Fruit fly (Drosophila melanogaster) whole organism, wandering third instar larva: ENCODE results near the gene CG33630.

Experiments used
- CG32264 ChIP-seq: fragments of 200-800 bp; sonication (Bioruptor generic); optimal IDR thresholded peaks from 2 replicates; lab custom pipeline; 2016; ENCODE audit warnings: missing biosample characterization, missing genetic modification characterization
- CG9705 ChIP-seq: fragments of 200-800 bp; sonication (Bioruptor generic); optimal IDR thresholded peaks from 2 replicates; lab custom pipeline; 2018; ENCODE audit warnings: missing biosample characterization, mild to moderate bottlenecking, missing genetic modification characterization
- CrebA ChIP-seq: fragments of 200-800 bp; sonication (Bioruptor generic); optimal IDR thresholded peaks from 2 replicates; lab custom pipeline; 2016; ENCODE audit warnings: missing biosample characterization, mild to moderate bottlenecking, missing genetic modification characterization, borderline replicate concordance
- Dif ChIP-seq: fragments of 200-275, 200-300 bp; sonication (Bioruptor generic); optimal IDR thresholded peaks from 2 replicates; lab custom pipeline; 2018; ENCODE audit warnings: missing biosample characterization, missing genetic modification characterization; ENCODE audit not compliant: partially characterized antibody
- GATAd ChIP-seq: sonication (Bioruptor generic); optimal IDR thresholded peaks from 2 replicates; lab custom pipeline; 2016; ENCODE audit warnings: missing biosample characterization, missing genetic modification characterization
- HLH106 ChIP-seq: fragments of 200-800 bp; optimal IDR thresholded peaks from 3 replicates; lab custom pipeline; 2019; ENCODE audit warnings: missing biosample characterization, mild to moderate bottlenecking, missing genetic modification characterization, moderate library complexity
- Hnf4 ChIP-seq: fragments of 200-800 bp; sonication (Bioruptor generic); optimal IDR thresholded peaks from 2 replicates; lab custom pipeline; 2016; ENCODE audit warnings: missing biosample characterization, mild to moderate bottlenecking, missing genetic modification characterization
- Hr83 ChIP-seq: fragments of 200-300 bp; sonication (Bioruptor generic); optimal IDR thresholded peaks from 2 replicates; lab custom pipeline; 2016; ENCODE audit warnings: missing biosample characterization, mild to moderate bottlenecking, missing genetic modification characterization, moderate library complexity; ENCODE audit not compliant: poor library complexity, severe bottlenecking
- Jra ChIP-seq: sonication (Bioruptor generic); optimal IDR thresholded peaks from 2 replicates; lab custom pipeline; 2016; ENCODE audit warnings: missing biosample characterization, missing genetic modification characterization
- Mio ChIP-seq: sonication (Bioruptor generic); optimal IDR thresholded peaks from 2 replicates; lab custom pipeline; 2016; ENCODE audit warnings: missing biosample characterization, missing genetic modification characterization
- Myc ChIP-seq: fragments of >200 bp; optimal IDR thresholded peaks from 2 replicates; lab custom pipeline; 2017
- OdsH ChIP-seq: fragments of 200-800 bp; sonication (Bioruptor generic); optimal IDR thresholded peaks from 2 replicates; lab custom pipeline; 2016; ENCODE audit warnings: missing biosample characterization, mild to moderate bottlenecking, missing genetic modification characterization
- Rel ChIP-seq, 2 experiments: fragments of 200-800 bp; sonication (Bioruptor generic) in 1 of 2; optimal IDR thresholded peaks; 2 replicates in 1 of 2; 3 replicates in 1 of 2; lab custom pipeline; 2016 to 2019; ENCODE audit warnings: mild to moderate bottlenecking in 2 of 2, missing biosample characterization in 2 of 2, missing genetic modification characterization in 2 of 2, moderate library complexity in 1 of 2
- Sp1 ChIP-seq: fragments of 200-800 bp; sonication (Bioruptor generic); optimal IDR thresholded peaks from 3 replicates; lab custom pipeline; 2019; ENCODE audit warnings: missing biosample characterization, mild to moderate bottlenecking, missing genetic modification characterization, moderate library complexity
- Vsx2 ChIP-seq: fragments of 200-300, 225-300 bp; sonication (Bioruptor generic); optimal IDR thresholded peaks from 2 replicates; lab custom pipeline; 2018; ENCODE audit warnings: missing biosample characterization, missing genetic modification characterization; ENCODE audit not compliant: partially characterized antibody
- br ChIP-seq: fragments of 200-800 bp; sonication (Bioruptor generic); optimal IDR thresholded peaks from 2 replicates; lab custom pipeline; 2016; ENCODE audit warnings: missing biosample characterization, missing genetic modification characterization
- brk ChIP-seq: fragments of 200-800 bp; sonication (Bioruptor generic); optimal IDR thresholded peaks from 2 replicates; lab custom pipeline; 2016; ENCODE audit warnings: missing biosample characterization, mild to moderate bottlenecking, missing genetic modification characterization
- dl ChIP-seq, 2 experiments: fragments of 175-275, 200-275 bp in 1 of 2; fragments of 200-275 bp in 1 of 2; sonication (Bioruptor generic); optimal IDR thresholded peaks; lab custom pipeline; 2018; ENCODE audit warnings: mild to moderate bottlenecking in 2 of 2, missing biosample characterization in 2 of 2, missing genetic modification characterization in 2 of 2, moderate library complexity in 2 of 2; ENCODE audit not compliant: partially characterized antibody in 2 of 2, insufficient read depth in 1 of 2
- dsf ChIP-seq: sonication (Bioruptor generic); optimal IDR thresholded peaks from 2 replicates; lab custom pipeline; 2016; ENCODE audit warnings: missing biosample characterization, missing genetic modification characterization, borderline replicate concordance
- foxo ChIP-seq, 2 experiments: fragments of 200-800 bp; sonication (Bioruptor generic); optimal IDR thresholded peaks; 2 replicates in 1 of 2; 3 replicates in 1 of 2; lab custom pipeline; 2016 to 2017; ENCODE audit warnings: missing biosample characterization in 2 of 2, missing genetic modification characterization in 2 of 2
- fru ChIP-seq: fragments of 200-800 bp; sonication (Bioruptor generic); optimal IDR thresholded peaks from 3 replicates; lab custom pipeline; 2016; ENCODE audit warnings: missing biosample characterization, mild to moderate bottlenecking, missing genetic modification characterization
- h ChIP-seq: fragments of 200-800 bp; sonication (Bioruptor generic); optimal IDR thresholded peaks from 3 replicates; lab custom pipeline; 2016; ENCODE audit warnings: missing biosample characterization, mild to moderate bottlenecking, missing genetic modification characterization
- jim ChIP-seq: fragments of 175-275, 200-325 bp; sonication (Bioruptor generic); optimal IDR thresholded peaks from 2 replicates; lab custom pipeline; 2016; ENCODE audit warnings: missing biosample characterization, mild to moderate bottlenecking, missing genetic modification characterization
- rgr ChIP-seq: fragments of 200-800 bp; sonication (Bioruptor generic); optimal IDR thresholded peaks from 3 replicates; lab custom pipeline; 2016; ENCODE audit warnings: missing biosample characterization, mild to moderate bottlenecking, missing genetic modification characterization
- sage ChIP-seq: fragments of 200-800 bp; sonication (Bioruptor generic); optimal IDR thresholded peaks from 2 replicates; lab custom pipeline; 2016; ENCODE audit warnings: missing biosample characterization, mild to moderate bottlenecking, missing genetic modification characterization
- sv ChIP-seq: fragments of 200-800 bp; sonication (Bioruptor generic); optimal IDR thresholded peaks from 3 replicates; lab custom pipeline; 2016; ENCODE audit warnings: missing biosample characterization, missing genetic modification characterization
- tai ChIP-seq: sonication (Bioruptor generic); optimal IDR thresholded peaks from 2 replicates; lab custom pipeline; 2016; ENCODE audit warnings: missing biosample characterization, missing genetic modification characterization
- woc ChIP-seq: sonication (Bioruptor generic); optimal IDR thresholded peaks from 2 replicates; lab custom pipeline; 2016; ENCODE audit warnings: missing biosample characterization, mild to moderate bottlenecking, missing genetic modification characterization

CG33630 gene

DNA sequence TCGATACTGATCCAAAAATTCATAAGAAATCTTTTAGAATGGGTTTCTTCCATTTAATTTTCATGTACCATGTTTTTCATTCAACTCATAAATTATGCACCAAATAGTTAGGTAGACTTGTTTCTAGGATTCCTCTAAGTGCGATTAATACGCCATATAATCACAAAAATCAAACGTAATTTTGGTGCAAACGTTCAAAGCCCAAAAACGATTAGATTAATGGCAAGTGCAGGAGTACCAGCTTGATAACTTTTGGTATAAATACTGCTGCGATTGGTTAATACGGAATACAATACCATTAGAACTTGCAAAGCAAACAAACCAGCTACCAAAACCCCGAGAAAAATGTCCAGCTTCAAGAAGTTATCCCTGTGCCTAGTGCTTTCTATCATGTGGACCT is 2.5 kb upstream of the CG33630 start, which contains the start of gene Npc2c:
Gene Npc2c (plus strand): TSS at position 301 of the 400 bp plus-strand sequence.
- TF ChIP-seq jim (GFP tag; lab: Kevin White, UChicago) (no peak), woc (GFP tag; lab: Kevin White, UChicago) (no peak), Sp1 (GFP tag; lab: Kevin White, UChicago) (no peak), Hr83 (GFP tag; lab: Kevin White, UChicago) (no peak), br (GFP tag; lab: Kevin White, UChicago) (no peak), Myc (lab: Kevin White, UChicago) (no peak), OdsH (no peak), rgr (no peak), sv (GFP tag; lab: Kevin White, UChicago) (no peak), Jra (no peak), foxo (GFP tag; optimal IDR thresholded peaks at IDR 0.05; lab: Kevin White, UChicago) (no peak), h (GFP tag; lab: Kevin White, UChicago) (no peak), CrebA (GFP tag; lab: Kevin White, UChicago) (no peak), HLH106 (tag; lab: Kevin White, UChicago) (no peak), CG9705 (no peak), Vsx2 (no peak)
- TF ChIP-seq, all 38 proteins: peak for 0

- TF ChIP-seq dsf (GFP tag; lab: Kevin White, UChicago): no peak
- TF ChIP-seq Vsx2: no peak
- TF ChIP-seq OdsH: no peak
- TF ChIP-seq rgr: no peak
- TF ChIP-seq h (GFP tag; lab: Kevin White, UChicago): no peak
- no peak for TF ChIP-seq jim (GFP tag; lab: Kevin White, UChicago)
- no peak for TF ChIP-seq sage
- TF ChIP-seq brk: no peak
- TF ChIP-seq Jra: no peak
- TF ChIP-seq fru (GFP tag; lab: Kevin White, UChicago): no peak
- TF ChIP-seq Hnf4 (GFP tag; lab: Kevin White, UChicago): no peak
- no peak for TF ChIP-seq Mio (GFP tag; lab: Kevin White, UChicago)
- no peak for TF ChIP-seq Sp1 (GFP tag; lab: Kevin White, UChicago)
- TF ChIP-seq HLH106 (tag; lab: Kevin White, UChicago): no peak
- no peak for TF ChIP-seq GATAd (GFP tag; lab: Kevin White, UChicago)
Observed at dm6 chr3R:10063707-10064106, 1.3 kb downstream of the CG33630 start, which contains the start of gene CG33631. Gene CG33631 (plus strand): TSS chr3R:10064007.

- TF ChIP-seq sv (GFP tag; lab: Kevin White, UChicago): no peak
- TF ChIP-seq Dif: no peak
- no peak for TF ChIP-seq CG32264 (GFP tag; lab: Kevin White, UChicago)
Observed at dm6 chr3R:10066470-10066869, 4.0 kb downstream of the CG33630 start, which contains the start of gene CG33783. Gene CG33783 (plus strand): TSS chr3R:10066770.

DNA sequence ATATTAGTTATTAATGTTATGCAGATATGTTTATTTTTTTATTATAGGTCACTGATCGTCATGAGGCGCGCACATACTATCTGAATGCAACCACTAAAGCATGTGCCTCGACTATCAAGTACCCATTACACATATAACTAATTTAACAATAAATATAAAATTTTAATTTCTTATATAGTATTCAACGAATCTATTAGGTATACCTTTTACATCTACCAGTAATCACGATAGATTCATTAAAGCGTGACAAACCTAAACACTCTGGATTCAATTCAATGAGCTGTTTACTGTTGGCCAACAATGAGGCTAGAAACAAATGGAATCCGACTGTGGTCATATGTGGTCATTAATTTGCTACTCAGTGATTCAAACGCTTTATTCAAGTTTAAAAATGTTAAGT is 5.2 kb downstream of the CG33630 start, which contains the start of gene CG33784:
Gene CG33784 (plus strand): TSS at position 301 of the 400 bp plus-strand sequence.
- TF ChIP-seq OdsH: no peak

DNA sequence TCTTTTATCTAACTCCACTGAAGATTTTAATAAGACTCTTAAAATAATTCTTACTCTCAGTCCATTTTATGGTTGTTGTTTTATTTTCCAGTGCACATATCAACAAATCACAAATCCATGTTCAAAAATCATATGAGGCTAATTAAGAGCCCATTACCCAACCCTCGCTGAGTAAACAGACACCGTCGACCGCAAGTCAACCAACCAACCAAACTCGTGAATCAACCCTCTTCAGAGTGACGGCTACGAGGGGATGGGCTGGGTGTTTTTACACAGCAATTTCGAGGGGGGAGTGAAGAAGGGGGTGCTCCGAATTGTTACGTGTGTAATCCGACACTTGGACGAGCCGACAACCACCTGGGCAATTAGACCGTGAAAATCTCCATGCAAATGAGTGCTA is 6.4 kb downstream of the CG33630 start:
- TF ChIP-seq tai (GFP tag; lab: Kevin White, UChicago) (no peak), Vsx2 (peak; percentile 92)

DNA sequence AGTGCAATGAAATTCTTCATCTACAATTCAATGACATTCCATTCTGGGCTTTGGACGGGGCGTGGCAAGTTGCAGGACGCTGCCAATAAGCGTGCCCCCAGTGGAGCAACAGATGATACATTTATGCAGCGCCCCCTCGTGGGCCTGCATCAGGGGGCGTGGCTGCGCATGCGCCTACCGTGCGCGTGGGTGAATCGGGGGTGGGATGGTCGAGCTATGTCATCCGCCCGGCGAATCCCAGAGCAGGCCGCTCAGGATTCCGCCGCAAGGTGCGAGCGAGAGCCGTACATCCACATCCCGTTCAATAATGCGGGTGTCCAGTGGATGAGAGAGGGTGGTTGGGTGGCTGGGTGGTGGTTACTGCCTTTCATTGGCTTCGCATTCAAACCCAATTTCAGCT is 7.8 kb downstream of the CG33630 start:
- no peak for TF ChIP-seq rgr
- no peak for TF ChIP-seq Rel (GFP tag; optimal IDR thresholded peaks at IDR 0.05; lab: Kevin White, UChicago)
- TF ChIP-seq Rel (tag; optimal IDR thresholded peaks at IDR 0.05; lab: Kevin White, UChicago): no peak
- TF ChIP-seq dl (GFP tag; optimal IDR thresholded peaks at IDR 0.05; lab: Kevin White, UChicago; ENCODE audit: insufficient read depth in 1 of 2, partially characterized antibody in 2 of 2): peak in 1 of 2 experiments; percentile 13
- TF ChIP-seq sv (GFP tag; lab: Kevin White, UChicago): no peak
